Worm (Caenorhabditis elegans) whole organism, L1 larva: ENCODE measurements around the gene parn-2.

ENCODE experiments used
- aha-1 ChIP-seq: fragments of 150-350 bp; optimal IDR thresholded peaks from 2 replicates; lab custom pipeline; 2014; ENCODE audit warnings: missing biosample characterization, missing genetic modification characterization
- lin-13 ChIP-seq: fragments of 150-350 bp; optimal IDR thresholded peaks from 2 replicates; lab custom pipeline; 2014; ENCODE audit warnings: missing biosample characterization, missing genetic modification reagents, missing genetic modification characterization
- lin-39 ChIP-seq: fragments of 150-350 bp; optimal IDR thresholded peaks from 2 replicates; lab custom pipeline; 2014; ENCODE audit warnings: missing biosample characterization, missing genetic modification reagents, missing genetic modification characterization
- nhr-71 ChIP-seq: sonication (generic microtip); optimal IDR thresholded peaks from 2 replicates; lab custom pipeline; 2016; ENCODE audit warnings: mild to moderate bottlenecking, missing genetic modification characterization, moderate library complexity, missing compliant biosample characterization
- pag-3 ChIP-seq: sonication (generic microtip); optimal IDR thresholded peaks from 2 replicates; lab custom pipeline; 2017; ENCODE audit warnings: missing genetic modification characterization, mild to moderate bottlenecking, missing compliant biosample characterization, antibody characterized with exemption, borderline replicate concordance; ENCODE audit not compliant: insufficient read depth
- unc-130 ChIP-seq: fragments of 150-350 bp; optimal IDR thresholded peaks from 2 replicates; lab custom pipeline; 2017; ENCODE audit warnings: missing biosample characterization, missing genetic modification characterization, inconsistent platforms
- unc-62 ChIP-seq: fragments of 150-350 bp; optimal IDR thresholded peaks from 2 replicates; lab custom pipeline; 2014; ENCODE audit warnings: missing biosample characterization, missing genetic modification reagents, missing genetic modification characterization
- zag-1 ChIP-seq: fragments of 150-350 bp; optimal IDR thresholded peaks from 2 replicates; lab custom pipeline; 2014; ENCODE audit warnings: missing biosample characterization, missing genetic modification characterization
- ztf-4 ChIP-seq: fragments of 150-350 bp; optimal IDR thresholded peaks from 2 replicates; lab custom pipeline; 2014; ENCODE audit warnings: missing biosample characterization, missing genetic modification characterization

DNA sequence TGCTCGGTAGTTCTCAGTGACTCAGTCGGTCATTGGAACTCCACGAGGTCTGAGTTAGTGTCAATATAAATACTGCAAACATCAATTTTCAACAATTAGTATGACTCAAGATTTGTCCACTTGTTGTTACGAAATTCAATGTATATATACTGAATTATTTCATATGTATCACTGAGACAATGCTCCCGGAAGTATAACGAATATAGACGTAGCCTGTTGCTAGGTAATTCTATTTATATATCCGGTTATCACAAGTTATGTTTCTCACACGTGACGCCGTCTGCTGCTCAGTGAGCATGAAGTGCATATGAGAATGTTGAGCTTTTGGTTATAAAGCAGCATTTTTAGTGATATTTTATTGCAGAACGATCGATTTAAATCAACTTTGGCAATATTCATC lies 4.1 kb upstream of the parn-2 start:
- TF ChIP-seq lin-13 (no peak), unc-62 (GFP tag; lab: Kevin White, UChicago) (no peak), pag-3 (tag; lab: Kevin White, UChicago) (no peak), ztf-4 (no peak), nhr-71 (tag; lab: Kevin White, UChicago) (peak; percentile 42), aha-1 (tag; lab: Kevin White, UChicago) (no peak), unc-130 (tag; lab: Kevin White, UChicago) (no peak), lin-39 (no peak), zag-1 (tag; lab: Kevin White, UChicago) (no peak)
